ENCODE assay signal across 1 fruit fly cellular context in genomic region chr3R:16524593-16525111, dm6.
TF ChIP-seq lines count a peak whose summit lies in the region.

No protein-coding gene starts in this region.

TF ChIP-seq in whole organism, embryonic, 481 proteins besides CTCF, POLR2A, EP300 and RAD21 (continued from another document and continues in another):
- TF ChIP-seq CG14014 (GFP tag; IDR thresholded peaks at IDR 0.05; lab: Robert Waterston, UW): no peak
- TF ChIP-seq Deaf1 (tag; optimal IDR thresholded peaks at IDR 0.05; lab: Kevin White, UChicago): no peak
- TF ChIP-seq caup (GFP tag; optimal IDR thresholded peaks at IDR 0.05; lab: Kevin White, UChicago; ENCODE audit: severe bottlenecking): no peak
- TF ChIP-seq CG3838 (GFP tag; optimal IDR thresholded peaks at IDR 0.05; lab: Kevin White, UChicago): no peak
- TF ChIP-seq CG13624 (GFP tag; optimal IDR thresholded peaks at IDR 0.05; lab: Kevin White, UChicago): no peak
- TF ChIP-seq chn (GFP tag; optimal IDR thresholded peaks at IDR 0.05; lab: Kevin White, UChicago): peak; percentile 52
- no peak for TF ChIP-seq gt (GFP tag; IDR thresholded peaks at IDR 0.05; lab: Robert Waterston, UW)
- peak; percentile 60 for TF ChIP-seq gem (tag; optimal IDR thresholded peaks at IDR 0.05; lab: Kevin White, UChicago)
- TF ChIP-seq CG2875 (GFP tag; optimal IDR thresholded peaks at IDR 0.05; lab: Kevin White, UChicago): peak; percentile 61
- no peak for TF ChIP-seq NFAT (GFP tag; IDR thresholded peaks at IDR 0.05; lab: Robert Waterston, UW)
- TF ChIP-seq Gug (GFP tag; IDR thresholded peaks at IDR 0.05; lab: Robert Waterston, UW): no peak; the same call in 3 of the 4 replicates
- TF ChIP-seq tin (GFP tag; optimal IDR thresholded peaks at IDR 0.05; lab: Kevin White, UChicago): peak; percentile 32
- no peak for TF ChIP-seq CG12744 (GFP tag; optimal IDR thresholded peaks at IDR 0.05; lab: Kevin White, UChicago)
- peak; percentile 42 for TF ChIP-seq unpg (GFP tag; optimal IDR thresholded peaks at IDR 0.05; lab: Kevin White, UChicago)
- TF ChIP-seq CG9797 (GFP tag; optimal IDR thresholded peaks at IDR 0.05; lab: Kevin White, UChicago): peak; percentile 51
- no peak for TF ChIP-seq CG3163 (GFP tag; optimal IDR thresholded peaks at IDR 0.05; lab: Kevin White, UChicago)
- peak; percentile 41; the same call in 1 of the 2 replicates for TF ChIP-seq lmd (GFP tag; IDR thresholded peaks at IDR 0.05; lab: Robert Waterston, UW)
- no peak for TF ChIP-seq Scr (GFP tag; IDR thresholded peaks at IDR 0.05; lab: Robert Waterston, UW; ENCODE audit: partially characterized antibody)
- peak; percentile 37 for TF ChIP-seq Mad (GFP tag; optimal IDR thresholded peaks at IDR 0.05; lab: Kevin White, UChicago)
- TF ChIP-seq Dip3 (GFP tag; optimal IDR thresholded peaks at IDR 0.05; lab: Kevin White, UChicago): no peak
- TF ChIP-seq CG7987 (GFP tag; optimal IDR thresholded peaks at IDR 0.05; lab: Kevin White, UChicago): peak; percentile 50
- TF ChIP-seq gfzf (GFP tag; optimal IDR thresholded peaks at IDR 0.05; lab: Kevin White, UChicago): no peak
- TF ChIP-seq CG4820 (GFP tag; optimal IDR thresholded peaks at IDR 0.05; lab: Kevin White, UChicago): peak; percentile 33
- no peak for TF ChIP-seq D19B (GFP tag; optimal IDR thresholded peaks at IDR 0.05; lab: Kevin White, UChicago)
- no peak for TF ChIP-seq Bgb (GFP tag; IDR thresholded peaks at IDR 0.05; lab: Robert Waterston, UW; ENCODE audit: partially characterized antibody)
- peak; percentile 23 for TF ChIP-seq repo (GFP tag; optimal IDR thresholded peaks at IDR 0.05; lab: Kevin White, UChicago)
- TF ChIP-seq salm (tag; optimal IDR thresholded peaks at IDR 0.05; lab: Kevin White, UChicago): no peak
- TF ChIP-seq sim (GFP tag; IDR thresholded peaks at IDR 0.05; lab: Robert Waterston, UW): 0 out of 2 replicates have a peak, but pooled peaks have one; percentile 40
- no peak for TF ChIP-seq Adf1 (GFP tag; IDR thresholded peaks at IDR 0.05; lab: Robert Waterston, UW)
- no peak for TF ChIP-seq CG9876 (GFP tag; optimal IDR thresholded peaks at IDR 0.05; lab: Kevin White, UChicago)
- TF ChIP-seq cg (GFP tag; optimal IDR thresholded peaks at IDR 0.05; lab: Kevin White, UChicago): no peak
- TF ChIP-seq gcm (GFP tag; optimal IDR thresholded peaks at IDR 0.05; lab: Kevin White, UChicago): peak; percentile 33
- peak; percentile 63; the same call in 1 of the 3 replicates for TF ChIP-seq otp (GFP tag; IDR thresholded peaks at IDR 0.05; lab: Robert Waterston, UW)
- no peak for TF ChIP-seq Dad (GFP tag; optimal IDR thresholded peaks at IDR 0.05; lab: Kevin White, UChicago)
- TF ChIP-seq CG4424 (GFP tag; optimal IDR thresholded peaks at IDR 0.05; lab: Kevin White, UChicago): peak; percentile 15
- TF ChIP-seq Optix (GFP tag; IDR thresholded peaks at IDR 0.05; lab: Robert Waterston, UW): peak; percentile 50; the same call in 1 of the 3 replicates
- TF ChIP-seq toy (GFP tag; IDR thresholded peaks at IDR 0.05; lab: Robert Waterston, UW): no peak
- TF ChIP-seq rib (GFP tag; IDR thresholded peaks at IDR 0.05; lab: Robert Waterston, UW): no peak
- peak; percentile 26 for TF ChIP-seq nerfin-1 (tag; optimal IDR thresholded peaks at IDR 0.05; lab: Kevin White, UChicago)
- TF ChIP-seq hbn (GFP tag; IDR thresholded peaks at IDR 0.05; lab: Robert Waterston, UW; ENCODE audit: partially characterized antibody): no peak
- TF ChIP-seq CG8388 (GFP tag; optimal IDR thresholded peaks at IDR 0.05; lab: Kevin White, UChicago): peak; percentile 41
- TF ChIP-seq Oli (tag; optimal IDR thresholded peaks at IDR 0.05; lab: Kevin White, UChicago): peak; percentile 15
- no peak for TF ChIP-seq CG15514 (GFP tag; optimal IDR thresholded peaks at IDR 0.05; lab: Kevin White, UChicago)
- no peak for TF ChIP-seq CG7963 (GFP tag; IDR thresholded peaks at IDR 0.05; lab: Robert Waterston, UW; ENCODE audit: partially characterized antibody)
- peak; percentile 69 for TF ChIP-seq Lhr (GFP tag; optimal IDR thresholded peaks at IDR 0.05; lab: Kevin White, UChicago)
- no peak for TF ChIP-seq pb (GFP tag; optimal IDR thresholded peaks at IDR 0.05; lab: Kevin White, UChicago)
- TF ChIP-seq zen (tag; optimal IDR thresholded peaks at IDR 0.05; lab: Kevin White, UChicago): peak; percentile 61
- peak; percentile 6 for TF ChIP-seq nau (GFP tag; optimal IDR thresholded peaks at IDR 0.05; lab: Kevin White, UChicago)
- peak; percentile 93 for TF ChIP-seq sens (GFP tag; lab: Kevin White, UChicago)
- TF ChIP-seq Xbp1 (GFP tag; optimal IDR thresholded peaks at IDR 0.05; lab: Kevin White, UChicago): no peak
- no peak for TF ChIP-seq kah (GFP tag; optimal IDR thresholded peaks at IDR 0.05; lab: Kevin White, UChicago)
- no peak for TF ChIP-seq H15 (GFP tag; IDR thresholded peaks at IDR 0.05; lab: Robert Waterston, UW)
- TF ChIP-seq CG30020 (tag; optimal IDR thresholded peaks at IDR 0.05; lab: Kevin White, UChicago): no peak
- peak; percentile 76 for TF ChIP-seq Med (GFP tag; lab: Kevin White, UChicago)
- peak; percentile 68 for TF ChIP-seq D19A (tag; optimal IDR thresholded peaks at IDR 0.05; lab: Kevin White, UChicago)
- peak; percentile 48; the same call in 1 of the 2 replicates for TF ChIP-seq CG31441 (GFP tag; IDR thresholded peaks at IDR 0.05; lab: Robert Waterston, UW)
- peak; percentile 32 for TF ChIP-seq CG4404 (GFP tag; IDR thresholded peaks at IDR 0.05; lab: Robert Waterston, UW)
- TF ChIP-seq da (GFP tag; optimal IDR thresholded peaks at IDR 0.05; lab: Kevin White, UChicago): no peak
- TF ChIP-seq CG17385 (GFP tag; optimal IDR thresholded peaks at IDR 0.05; lab: Kevin White, UChicago): peak; percentile 19
- TF ChIP-seq CG17359 (tag; optimal IDR thresholded peaks at IDR 0.05; lab: Kevin White, UChicago): peak; percentile 28
- peak; percentile 29 for TF ChIP-seq CG17829 (tag; optimal IDR thresholded peaks at IDR 0.05; lab: Kevin White, UChicago)
- TF ChIP-seq CG16813 (GFP tag; IDR thresholded peaks at IDR 0.05; lab: Robert Waterston, UW; ENCODE audit: partially characterized antibody): no peak
- peak; percentile 63 for TF ChIP-seq CG18262 (tag; optimal IDR thresholded peaks at IDR 0.05; lab: Kevin White, UChicago)
- TF ChIP-seq cato (GFP tag; optimal IDR thresholded peaks at IDR 0.05; lab: Kevin White, UChicago; ENCODE audit: borderline replicate concordance): no peak
- TF ChIP-seq bsh (GFP tag; optimal IDR thresholded peaks at IDR 0.05; lab: Kevin White, UChicago): peak; percentile 46 to 81
- no peak for TF ChIP-seq abd-A (tag; optimal IDR thresholded peaks at IDR 0.05; lab: Kevin White, UChicago)
- TF ChIP-seq CG11560 (tag; IDR thresholded peaks at IDR 0.05; lab: Robert Waterston, UW): no peak
- peak; percentile 4 for TF ChIP-seq CG18599 (GFP tag; optimal IDR thresholded peaks at IDR 0.05; lab: Kevin White, UChicago)
- no peak for TF ChIP-seq eve (GFP tag; optimal IDR thresholded peaks at IDR 0.05; lab: Kevin White, UChicago)
- no peak for TF ChIP-seq Poxn (GFP tag; IDR thresholded peaks at IDR 0.05; lab: Robert Waterston, UW)
- no peak for TF ChIP-seq fd102C (GFP tag; optimal IDR thresholded peaks at IDR 0.05; lab: Kevin White, UChicago)
- no peak for TF ChIP-seq Myb (GFP tag; optimal IDR thresholded peaks at IDR 0.05; lab: Kevin White, UChicago)
- TF ChIP-seq lilli (GFP tag; optimal IDR thresholded peaks at IDR 0.05; lab: Kevin White, UChicago): no peak
- no peak for TF ChIP-seq mirr (GFP tag; optimal IDR thresholded peaks at IDR 0.05; lab: Kevin White, UChicago)
- TF ChIP-seq crp (GFP tag; optimal IDR thresholded peaks at IDR 0.05; lab: Kevin White, UChicago): no peak
- no peak for TF ChIP-seq CG9932 (GFP tag; IDR thresholded peaks at IDR 0.05; lab: Robert Waterston, UW)
- TF ChIP-seq HmgD (GFP tag; optimal IDR thresholded peaks at IDR 0.05; lab: Kevin White, UChicago): no peak
- peak; percentile 47; the same call in 1 of the 3 replicates for TF ChIP-seq ci (GFP tag; IDR thresholded peaks at IDR 0.05; lab: Robert Waterston, UW)
- TF ChIP-seq CG1529 (GFP tag; optimal IDR thresholded peaks at IDR 0.05; lab: Kevin White, UChicago): peak; percentile 63
- TF ChIP-seq pan (optimal IDR thresholded peaks at IDR 0.05; lab: Kevin White, UChicago): no peak
- no peak for TF ChIP-seq pan (GFP tag; optimal IDR thresholded peaks at IDR 0.05 in 1 of 2, IDR thresholded peaks at IDR 0.05 in 1 of 2)
- no peak for TF ChIP-seq CG18476 (GFP tag; optimal IDR thresholded peaks at IDR 0.05; lab: Kevin White, UChicago)
- no peak for TF ChIP-seq CG9215 (GFP tag; IDR thresholded peaks at IDR 0.05; lab: Robert Waterston, UW)
- TF ChIP-seq Taf1 (GFP tag; IDR thresholded peaks at IDR 0.05; lab: Robert Waterston, UW): no peak
- no peak for TF ChIP-seq B-H2 (GFP tag; optimal IDR thresholded peaks at IDR 0.05; lab: Kevin White, UChicago)
- TF ChIP-seq Max (GFP tag; optimal IDR thresholded peaks at IDR 0.05; lab: Kevin White, UChicago): no peak
- TF ChIP-seq Awh (GFP tag; IDR thresholded peaks at IDR 0.05; lab: Robert Waterston, UW): 0 out of 2 replicates have a peak, but pooled peaks have one; percentile 31
- peak in 1 of 2 experiments; percentile 12 for TF ChIP-seq dpn (GFP tag; optimal IDR thresholded peaks at IDR 0.05; lab: Kevin White, UChicago)
- TF ChIP-seq CG10274 (GFP tag; optimal IDR thresholded peaks at IDR 0.05; lab: Kevin White, UChicago): peak; percentile 57
- no peak for TF ChIP-seq CG34376 (GFP tag; optimal IDR thresholded peaks at IDR 0.05; lab: Kevin White, UChicago)
- TF ChIP-seq CG4328 (GFP tag; optimal IDR thresholded peaks at IDR 0.05; lab: Kevin White, UChicago): no peak
- TF ChIP-seq gcm2 (GFP tag; optimal IDR thresholded peaks at IDR 0.05; lab: Kevin White, UChicago): no peak
- peak; percentile 93 for TF ChIP-seq CG4707 (GFP tag; optimal IDR thresholded peaks at IDR 0.05; lab: Kevin White, UChicago)
- no peak for TF ChIP-seq Tbp (GFP tag; optimal IDR thresholded peaks at IDR 0.05; lab: Kevin White, UChicago)
- TF ChIP-seq CG16779 (GFP tag; IDR thresholded peaks at IDR 0.05; lab: Robert Waterston, UW): no peak
- no peak for TF ChIP-seq CG17612 (GFP tag; IDR thresholded peaks at IDR 0.05; lab: Robert Waterston, UW)
- peak; percentile 50 for TF ChIP-seq jumu (GFP tag; optimal IDR thresholded peaks at IDR 0.05; lab: Kevin White, UChicago)
- peak; percentile 49; the same call in 1 of the 3 replicates for TF ChIP-seq ase (GFP tag; IDR thresholded peaks at IDR 0.05; lab: Robert Waterston, UW)
- no peak for TF ChIP-seq Hr39 (optimal IDR thresholded peaks at IDR 0.05; lab: Kevin White, UChicago)
- no peak for TF ChIP-seq HLH4C (GFP tag; IDR thresholded peaks at IDR 0.05; lab: Robert Waterston, UW; ENCODE audit: partially characterized antibody)
- TF ChIP-seq CG1647 (GFP tag; optimal IDR thresholded peaks at IDR 0.05; lab: Kevin White, UChicago): no peak
- no peak for TF ChIP-seq sob (GFP tag; IDR thresholded peaks at IDR 0.05; lab: Robert Waterston, UW)
- peak; percentile 24 for TF ChIP-seq ewg (GFP tag; optimal IDR thresholded peaks at IDR 0.05; lab: Kevin White, UChicago)
- TF ChIP-seq Hmr (GFP tag; optimal IDR thresholded peaks at IDR 0.05; lab: Kevin White, UChicago): no peak
- TF ChIP-seq kni (GFP tag; optimal IDR thresholded peaks at IDR 0.05; lab: Kevin White, UChicago): peak; percentile 98
- TF ChIP-seq sens-2 (GFP tag; IDR thresholded peaks at IDR 0.05; lab: Robert Waterston, UW): no peak
- TF ChIP-seq h (optimal IDR thresholded peaks at IDR 0.05; lab: Kevin White, UChicago): no peak
- no peak for TF ChIP-seq Hr3 (GFP tag; optimal IDR thresholded peaks at IDR 0.05; lab: Kevin White, UChicago)
- TF ChIP-seq CG16815 (GFP tag; optimal IDR thresholded peaks at IDR 0.05; lab: Kevin White, UChicago): peak; percentile 53
- TF ChIP-seq Xrp1 (GFP tag; IDR thresholded peaks at IDR 0.05; lab: Robert Waterston, UW): peak; percentile 77
- no peak for TF ChIP-seq Ptx1 (GFP tag; IDR thresholded peaks at IDR 0.05; lab: Robert Waterston, UW)
- peak; percentile 61 for TF ChIP-seq CG17328 (GFP tag; IDR thresholded peaks at IDR 0.05; lab: Robert Waterston, UW)
- peak; percentile 35 for TF ChIP-seq CG15011 (GFP tag; optimal IDR thresholded peaks at IDR 0.05; lab: Kevin White, UChicago)
- TF ChIP-seq HHEX (GFP tag; optimal IDR thresholded peaks at IDR 0.05; lab: Kevin White, UChicago): peak; percentile 59
- no peak for TF ChIP-seq BtbVII (GFP tag; optimal IDR thresholded peaks at IDR 0.05; lab: Kevin White, UChicago)
- no peak for TF ChIP-seq nerfin-2 (GFP tag; IDR thresholded peaks at IDR 0.05; lab: Robert Waterston, UW; ENCODE audit: partially characterized antibody)
- TF ChIP-seq CG6854 (GFP tag; optimal IDR thresholded peaks at IDR 0.05; lab: Kevin White, UChicago): no peak
- peak; percentile 20 for TF ChIP-seq tup (GFP tag; optimal IDR thresholded peaks at IDR 0.05; lab: Kevin White, UChicago)
- peak; percentile 28 for TF ChIP-seq CG31388 (GFP tag; optimal IDR thresholded peaks at IDR 0.05; lab: Kevin White, UChicago)
- TF ChIP-seq cad (GFP tag; optimal IDR thresholded peaks at IDR 0.05; lab: Kevin White, UChicago): no peak
- no peak for TF ChIP-seq Fer1 (GFP tag; optimal IDR thresholded peaks at IDR 0.05; lab: Kevin White, UChicago)
- TF ChIP-seq sug (tag; optimal IDR thresholded peaks at IDR 0.05; lab: Kevin White, UChicago): peak; percentile 22
- TF ChIP-seq Dref (GFP tag; IDR thresholded peaks at IDR 0.05; lab: Robert Waterston, UW): no peak
- TF ChIP-seq CG12104 (GFP tag; optimal IDR thresholded peaks at IDR 0.05; lab: Kevin White, UChicago): peak; percentile 63
- TF ChIP-seq Atf6 (GFP tag; IDR thresholded peaks at IDR 0.05; lab: Robert Waterston, UW): no peak
- TF ChIP-seq CG9817 (tag; optimal IDR thresholded peaks at IDR 0.05; lab: Kevin White, UChicago): no peak
- no peak for TF ChIP-seq CG32767 (GFP tag; IDR thresholded peaks at IDR 0.05; lab: Robert Waterston, UW)
- no peak for TF ChIP-seq CG2889 (GFP tag; IDR thresholded peaks at IDR 0.05; lab: Robert Waterston, UW)
- TF ChIP-seq Meics (GFP tag; optimal IDR thresholded peaks at IDR 0.05; lab: Kevin White, UChicago): no peak
- TF ChIP-seq CG7928 (GFP tag; optimal IDR thresholded peaks at IDR 0.05; lab: Kevin White, UChicago): no peak
- TF ChIP-seq CG17568 (GFP tag; optimal IDR thresholded peaks at IDR 0.05; lab: Kevin White, UChicago): peak; percentile 25
- TF ChIP-seq CkIIα-i1 (GFP tag; IDR thresholded peaks at IDR 0.05; lab: Robert Waterston, UW): no peak
- TF ChIP-seq CG15601 (tag; optimal IDR thresholded peaks at IDR 0.05; lab: Kevin White, UChicago): peak; percentile 67
- no peak for TF ChIP-seq CG10267 (tag; optimal IDR thresholded peaks at IDR 0.05; lab: Kevin White, UChicago)
- no peak for TF ChIP-seq al (GFP tag; IDR thresholded peaks at IDR 0.05; lab: Robert Waterston, UW)
- no peak for TF ChIP-seq slou (GFP tag; optimal IDR thresholded peaks at IDR 0.05; lab: Kevin White, UChicago)
